Fruit fly (Drosophila melanogaster) whole organism, adult: ENCODE results near the gene NC2beta.

ENCODE experiments used
- kay ChIP-seq: fragments of 200-800 bp; sonication (Bioruptor generic); peaks from one replicate; lab custom pipeline; 2016; ENCODE audit warnings: missing biosample characterization, missing genetic modification characterization, borderline replicate concordance
- ovo ChIP-seq: fragments of 200-800 bp; sonication (Bioruptor generic); optimal IDR thresholded peaks from 2 replicates; lab custom pipeline; 2016; ENCODE audit warnings: missing biosample characterization, missing genetic modification characterization
- tj ChIP-seq: fragments of 200-800 bp; sonication (Bioruptor generic); optimal IDR thresholded peaks from 3 replicates; lab custom pipeline; 2017; ENCODE audit warnings: missing biosample characterization, mild to moderate bottlenecking, missing genetic modification characterization, moderate library complexity

dm6 chr2L:15055105-15055504, 47.5 kb downstream of the NC2beta start:
- TF ChIP-seq kay (no peak), ovo (no peak), tj (GFP tag; lab: Kevin White, UChicago) (no peak)
